Worm (Caenorhabditis elegans) whole organism, L4/young adult: ENCODE data around the gene srbc-75.

Experiments
- W03F9.2 ChIP-seq: fragments of 150-350 bp; optimal IDR thresholded peaks from 2 replicates; lab custom pipeline; 2014; ENCODE audit warnings: missing biosample characterization, missing genetic modification characterization
- dao-5 ChIP-seq: sonication (generic microtip); optimal IDR thresholded peaks from 2 replicates; lab custom pipeline; 2016; ENCODE audit warnings: missing genotype, missing genetic modification characterization, moderate library complexity, missing compliant biosample characterization
- him-1 ChIP-seq: sonication (generic microtip); optimal IDR thresholded peaks from 2 replicates; lab custom pipeline; 2016; ENCODE audit warnings: missing genotype, missing genetic modification reagents, missing genetic modification characterization, missing compliant biosample characterization

- no peak for TF ChIP-seq him-1 (tag; lab: Kevin White, UChicago)
- no peak for TF ChIP-seq dao-5 (tag; lab: Kevin White, UChicago)
- TF ChIP-seq W03F9.2: no peak
Measured at ce11 chrV:15290995-15291394, 37.4 kb downstream of the srbc-75 start, which contains the start of gene cyp-34A2.
